Worm (Caenorhabditis elegans) whole organism, L1 larva: ENCODE measurements around the gene M01E10.3.

Source experiments
- C16A3.4 ChIP-seq: fragments of 150-350 bp; optimal IDR thresholded peaks from 2 replicates; lab custom pipeline; 2014; ENCODE audit warnings: missing biosample characterization, missing genetic modification characterization
- C34B4.2 ChIP-seq: sonication (generic microtip); optimal IDR thresholded peaks from 2 replicates; lab custom pipeline; 2017; ENCODE audit warnings: mild to moderate bottlenecking, missing genetic modification characterization, missing compliant biosample characterization
- Y116A8C.19 ChIP-seq: sonication (generic microtip); optimal IDR thresholded peaks from 2 replicates; lab custom pipeline; 2016; ENCODE audit warnings: missing compliant biosample characterization, missing genetic modification characterization, borderline replicate concordance
- aha-1 ChIP-seq: fragments of 150-350 bp; optimal IDR thresholded peaks from 2 replicates; lab custom pipeline; 2014; ENCODE audit warnings: missing biosample characterization, missing genetic modification characterization
- ceh-63 ChIP-seq: fragments of 200-800 bp; sonication (Bioruptor generic); optimal IDR thresholded peaks from 2 replicates; lab custom pipeline; 2018; ENCODE audit warnings: mild to moderate bottlenecking, missing genetic modification characterization, missing compliant biosample characterization
- ceh-8 ChIP-seq: fragments of 200-800 bp; sonication (Bioruptor generic); optimal IDR thresholded peaks from 2 replicates; lab custom pipeline; 2018; ENCODE audit warnings: mild to moderate bottlenecking, missing genetic modification characterization, moderate library complexity, missing compliant biosample characterization
- ceh-82 ChIP-seq, 3 experiments: fragments of 150-350 bp in 1 of 3; sonication (generic microtip) in 2 of 3; optimal IDR thresholded peaks; 2 replicates each; lab custom pipeline; 2014 to 2017; ENCODE audit warnings: missing biosample characterization in 3 of 3, missing genetic modification characterization in 3 of 3
- ceh-88 ChIP-seq: fragments of 200-800 bp; sonication (Bioruptor generic); IDR thresholded peaks from 2 replicates; pipeline ENCODE4 v1.3.6; 2022; ENCODE audit warnings: missing genetic modification characterization, missing compliant biosample characterization
- ces-1 ChIP-seq: fragments of 150-350 bp; optimal IDR thresholded peaks from 2 replicates; lab custom pipeline; 2014; ENCODE audit warnings: missing biosample characterization, missing genetic modification reagents, missing genetic modification characterization
- dpl-1 ChIP-seq, 3 experiments: fragments of 150-350 bp in 2 of 3; sonication (generic microtip) in 1 of 3; optimal IDR thresholded peaks; 2 replicates each; lab custom pipeline; 2014 to 2017; ENCODE audit warnings: missing biosample characterization in 3 of 3, missing genetic modification characterization in 3 of 3, missing genetic modification reagents in 3 of 3
- efl-1 ChIP-seq, 4 experiments: fragments of 150-350 bp; optimal IDR thresholded peaks in 3 of 4; peaks in 1 of 4; 1 replicate in 1 of 4; 2 replicates in 3 of 4; lab custom pipeline; 2014; ENCODE audit warnings: missing biosample characterization in 2 of 4, missing genetic modification characterization in 2 of 4, missing genetic modification reagents in 2 of 4
- egl-13 ChIP-seq: sonication (generic microtip); optimal IDR thresholded peaks from 2 replicates; lab custom pipeline; 2016; ENCODE audit warnings: missing genotype, missing genetic modification reagents, missing genetic modification characterization, missing compliant biosample characterization
- egl-27 ChIP-seq, 2 experiments: fragments of 150-350 bp in 1 of 2; sonication (generic microtip); optimal IDR thresholded peaks; 3 replicates each; lab custom pipeline; 2017 to 2018; ENCODE audit warnings: missing biosample characterization in 2 of 2, missing genetic modification characterization in 2 of 2, missing genetic modification reagents in 2 of 2
- elt-2 ChIP-seq: sonication (generic microtip); optimal IDR thresholded peaks from 2 replicates; lab custom pipeline; 2016; ENCODE audit warnings: missing genetic modification characterization, mild to moderate bottlenecking, inconsistent platforms, missing compliant biosample characterization, missing genetic modification reagents
- elt-3 ChIP-seq, 6 experiments: fragments of 150-350 bp in 1 of 6; sonication (generic microtip); optimal IDR thresholded peaks; 2 replicates each; lab custom pipeline; 2017 to 2018; ENCODE audit warnings: missing biosample characterization in 6 of 6, missing genetic modification characterization in 6 of 6, inconsistent platforms in 1 of 6
- fkh-10 ChIP-seq: sonication (generic microtip); optimal IDR thresholded peaks from 2 replicates; lab custom pipeline; 2017; ENCODE audit warnings: missing biosample characterization, missing genetic modification reagents, missing genetic modification characterization
- fkh-8 ChIP-seq: sonication (generic microtip); optimal IDR thresholded peaks from 2 replicates; lab custom pipeline; 2016; ENCODE audit warnings: mild to moderate bottlenecking, missing genetic modification characterization, missing compliant biosample characterization
- fos-1 ChIP-seq: fragments of 150-350 bp; optimal IDR thresholded peaks from 2 replicates; lab custom pipeline; 2014; ENCODE audit warnings: missing biosample characterization, missing genetic modification characterization
- irx-1 ChIP-seq: sonication (generic microtip); optimal IDR thresholded peaks from 2 replicates; lab custom pipeline; 2016; ENCODE audit warnings: missing genetic modification characterization, missing compliant biosample characterization
- jun-1 ChIP-seq: fragments of 150-350 bp; optimal IDR thresholded peaks from 2 replicates; lab custom pipeline; 2014; ENCODE audit warnings: missing biosample characterization, missing genetic modification reagents, missing genetic modification characterization
- lin-14 ChIP-seq: fragments of 200-800 bp; sonication (Bioruptor generic); optimal IDR thresholded peaks from 2 replicates; lab custom pipeline; 2018; ENCODE audit warnings: mild to moderate bottlenecking, missing genetic modification characterization, moderate library complexity, missing compliant biosample characterization
- lin-35 ChIP-seq, 2 experiments: fragments of 150-350 bp; optimal IDR thresholded peaks; 2 replicates each; lab custom pipeline; 2014; ENCODE audit warnings: missing biosample characterization in 2 of 2, missing genetic modification characterization in 2 of 2, missing genetic modification reagents in 2 of 2
- lsy-2 ChIP-seq, 2 experiments: fragments of 150-350 bp; optimal IDR thresholded peaks; 2 replicates each; lab custom pipeline; 2014; ENCODE audit warnings: missing biosample characterization in 2 of 2, missing genetic modification characterization in 2 of 2
- mep-1 ChIP-seq: fragments of 150-350 bp; optimal IDR thresholded peaks from 2 replicates; lab custom pipeline; 2014; ENCODE audit warnings: missing biosample characterization, missing genetic modification characterization
- nhr-20 ChIP-seq: sonication (generic microtip); optimal IDR thresholded peaks from 2 replicates; lab custom pipeline; 2016; ENCODE audit warnings: mild to moderate bottlenecking, missing genetic modification characterization, missing compliant biosample characterization
- nhr-237 ChIP-seq: fragments of 150-350 bp; optimal IDR thresholded peaks from 2 replicates; lab custom pipeline; 2014; ENCODE audit warnings: missing biosample characterization, missing genetic modification characterization
- nhr-47 ChIP-seq: sonication (generic microtip); optimal IDR thresholded peaks from 2 replicates; lab custom pipeline; 2016; ENCODE audit warnings: mild to moderate bottlenecking, missing genetic modification characterization, moderate library complexity, missing compliant biosample characterization
- nhr-76 ChIP-seq: sonication (generic microtip); optimal IDR thresholded peaks from 2 replicates; lab custom pipeline; 2017; ENCODE audit warnings: missing biosample characterization, missing genetic modification characterization
- nhr-84 ChIP-seq: sonication (generic microtip); optimal IDR thresholded peaks from 2 replicates; lab custom pipeline; 2017; ENCODE audit warnings: missing biosample characterization, missing genetic modification characterization
- pqm-1 ChIP-seq: sonication (generic microtip); optimal IDR thresholded peaks from 3 replicates; lab custom pipeline; 2017; ENCODE audit warnings: missing biosample characterization, missing genetic modification characterization
- rnt-1 ChIP-seq: sonication (generic microtip); optimal IDR thresholded peaks from 2 replicates; lab custom pipeline; 2016; ENCODE audit warnings: mild to moderate bottlenecking, missing genetic modification characterization, moderate library complexity, missing compliant biosample characterization
- snpc-4 ChIP-seq: fragments of 150-350 bp; optimal IDR thresholded peaks from 2 replicates; lab custom pipeline; 2014; ENCODE audit warnings: missing biosample characterization, missing genetic modification characterization
- snu-23 ChIP-seq: sonication (generic microtip); optimal IDR thresholded peaks from 2 replicates; lab custom pipeline; 2016; ENCODE audit warnings: missing genetic modification characterization, missing compliant biosample characterization
- swsn-7 ChIP-seq: sonication (generic microtip); optimal IDR thresholded peaks from 2 replicates; lab custom pipeline; 2016; ENCODE audit warnings: missing genetic modification characterization, missing compliant biosample characterization
- tbx-2 ChIP-seq: sonication (generic microtip); optimal IDR thresholded peaks from 2 replicates; lab custom pipeline; 2016; ENCODE audit warnings: missing genetic modification characterization, missing compliant biosample characterization
- unc-62 ChIP-seq: fragments of 150-350 bp; optimal IDR thresholded peaks from 2 replicates; lab custom pipeline; 2014; ENCODE audit warnings: missing biosample characterization, missing genetic modification reagents, missing genetic modification characterization
- unc-86 ChIP-seq: sonication (generic microtip); optimal IDR thresholded peaks from 2 replicates; lab custom pipeline; 2016; ENCODE audit warnings: missing genetic modification characterization, missing compliant biosample characterization
- xbp-1 ChIP-seq: sonication (generic microtip); optimal IDR thresholded peaks from 2 replicates; lab custom pipeline; 2016; ENCODE audit warnings: missing genetic modification characterization, missing compliant biosample characterization
- ztf-11 ChIP-seq, 2 experiments: sonication (generic microtip); optimal IDR thresholded peaks; 2 replicates each; lab custom pipeline; 2016 to 2017; ENCODE audit warnings: missing genetic modification characterization in 2 of 2, missing biosample characterization in 1 of 2, missing compliant biosample characterization in 1 of 2

M01E10.3 gene

ce11 chrIII:2027517-2027916, 26.5 kb downstream of the M01E10.3 start:
- TF ChIP-seq lsy-2 (tag; optimal IDR thresholded peaks at IDR 0.05; lab: Kevin White, UChicago) (peak in 1 of 2 experiments; percentile 9), unc-62 (GFP tag; lab: Kevin White, UChicago) (no peak), lin-14 (GFP tag; lab: Kevin White, UChicago) (peak; percentile 26)
- TF ChIP-seq, all 84 proteins: peak for 2

ce11 chrIII:2021495-2021894, 32.5 kb downstream of the M01E10.3 start, which contains the start of gene ckr-2:
Gene ckr-2 (minus strand): TSS chrIII:2021595.
- TF ChIP-seq fos-1 (tag; lab: Kevin White, UChicago), result no peak
- TF ChIP-seq unc-86 (tag; lab: Kevin White, UChicago), result no peak
- no peak for TF ChIP-seq nhr-47 (tag; lab: Kevin White, UChicago)
- TF ChIP-seq ceh-88 (GFP tag; lab: Robert Waterston, UW), result no peak
- no peak for TF ChIP-seq nhr-76 (tag; lab: Kevin White, UChicago)
- no peak for TF ChIP-seq elt-3 (tag; optimal IDR thresholded peaks at IDR 0.05; lab: Kevin White, UChicago)
- no peak for TF ChIP-seq ces-1 (GFP tag; lab: Kevin White, UChicago)
- TF ChIP-seq, all 84 proteins: peak for 0

- TF ChIP-seq C16A3.4 (tag; lab: Kevin White, UChicago) (no peak), dpl-1 (GFP tag; optimal IDR thresholded peaks at IDR 0.05; lab: Kevin White, UChicago) (no peak), ceh-8 (GFP tag; lab: Kevin White, UChicago) (no peak), egl-13 (tag; lab: Kevin White, UChicago) (no peak), efl-1 (optimal IDR thresholded peaks at IDR 0.05; lab: Kevin White, UChicago) (no peak), efl-1 (GFP tag; optimal IDR thresholded peaks at IDR 0.05 in 1 of 2; lab: Kevin White, UChicago) (no peak), jun-1 (no peak), lin-14 (GFP tag; lab: Kevin White, UChicago) (no peak), lin-35 (GFP tag; optimal IDR thresholded peaks at IDR 0.05; lab: Kevin White, UChicago) (no peak), nhr-237 (tag; lab: Kevin White, UChicago) (no peak), fkh-10 (no peak), nhr-84 (no peak), elt-2 (tag; lab: Kevin White, UChicago) (no peak), pqm-1 (tag; lab: Kevin White, UChicago) (no peak), Y116A8C.19 (tag; lab: Kevin White, UChicago) (no peak)
Observed at ce11 chrIII:2015494-2015893, 38.5 kb downstream of the M01E10.3 start.

ce11 chrIII:2013156-2013854, 40.7 kb downstream of the M01E10.3 start:
- TF ChIP-seq lin-35 (GFP tag; optimal IDR thresholded peaks at IDR 0.05; lab: Kevin White, UChicago) (no peak), ceh-63 (no peak), mep-1 (tag; lab: Kevin White, UChicago) (no peak), ztf-11 (tag; optimal IDR thresholded peaks at IDR 0.05; lab: Kevin White, UChicago) (no peak), nhr-20 (no peak), lin-14 (GFP tag; lab: Kevin White, UChicago) (no peak), swsn-7 (tag; lab: Kevin White, UChicago) (no peak), aha-1 (tag; lab: Kevin White, UChicago) (no peak)

ce11 chrIII:2012561-2012960, 41.4 kb downstream of the M01E10.3 start:
- TF ChIP-seq irx-1 (tag; lab: Kevin White, UChicago), result no peak
- TF ChIP-seq C34B4.2 (tag; lab: Kevin White, UChicago), result no peak
- no peak for TF ChIP-seq unc-86 (tag; lab: Kevin White, UChicago)
- TF ChIP-seq snpc-4 (tag; lab: Kevin White, UChicago), result no peak
- no peak for TF ChIP-seq fkh-8
- TF ChIP-seq rnt-1 (tag; lab: Kevin White, UChicago), result no peak
- TF ChIP-seq snu-23 (GFP tag; lab: Kevin White, UChicago), result no peak
- no peak for TF ChIP-seq egl-27 (tag; optimal IDR thresholded peaks at IDR 0.05; lab: Kevin White, UChicago)
- no peak for TF ChIP-seq ceh-82 (tag; optimal IDR thresholded peaks at IDR 0.05; lab: Kevin White, UChicago)
- no peak for TF ChIP-seq tbx-2 (tag; lab: Kevin White, UChicago)
- no peak for TF ChIP-seq nhr-76 (tag; lab: Kevin White, UChicago)
- TF ChIP-seq xbp-1, result no peak
